Worm (Caenorhabditis elegans): ENCODE data around the gene M151.3.

- TF ChIP-seq lsy-2 (tag; optimal IDR thresholded peaks at IDR 0.05) (no peak), ces-1 (GFP tag; optimal IDR thresholded peaks at IDR 0.05) (no peak), elt-3 (tag; optimal IDR thresholded peaks at IDR 0.05) (no peak), nhr-237 (tag; optimal IDR thresholded peaks at IDR 0.05) (no peak), lin-15B (tag; optimal IDR thresholded peaks at IDR 0.05) (no peak), snpc-4 (tag; optimal IDR thresholded peaks at IDR 0.05) (no peak), nhr-20 (tag; optimal IDR thresholded peaks at IDR 0.05) (no peak), tlp-1 (tag; optimal IDR thresholded peaks at IDR 0.05) (no peak), nhr-77 (tag; optimal IDR thresholded peaks at IDR 0.05) (no peak)
Observed at ce11 chrII:3626872-3627271, at the start of gene M151.3.

Data from whole organism, L1 larva.